Worm (Caenorhabditis elegans) whole organism, L4 larva: ENCODE results near the gene T28C12.6.

Experiments used
- ama-1 ChIP-seq: fragments of 150-350 bp; optimal IDR thresholded peaks from 2 replicates; lab custom pipeline; 2014; ENCODE audit warnings: inconsistent platforms, mixed read lengths
- arid-1 ChIP-seq: fragments of 200-800 bp; sonication (Bioruptor generic); conservative IDR thresholded peaks from 2 replicates; pipeline ENCODE4 v1.3.6; 2022; ENCODE audit warnings: missing genetic modification reagents, missing genetic modification characterization, missing compliant biosample characterization
- ceh-20 ChIP-seq: fragments of 200-800 bp; sonication (Bioruptor generic); IDR thresholded peaks from 2 replicates; pipeline ENCODE4 v1.3.6; 2022; ENCODE audit warnings: missing genetic modification reagents, missing genetic modification characterization, missing compliant biosample characterization
- ceh-82 ChIP-seq: sonication (generic microtip); optimal IDR thresholded peaks from 2 replicates; lab custom pipeline; 2017; ENCODE audit warnings: missing biosample characterization, missing genetic modification characterization
- ces-1 ChIP-seq: fragments of 150-350 bp; sonication (generic microtip); optimal IDR thresholded peaks from 4 replicates; lab custom pipeline; 2014; ENCODE audit warnings: missing biosample characterization, missing genetic modification reagents, missing genetic modification characterization
- dpl-1 ChIP-seq: fragments of 150-350 bp; optimal IDR thresholded peaks from 2 replicates; lab custom pipeline; 2014; ENCODE audit warnings: missing biosample characterization, missing genetic modification reagents, missing genetic modification characterization
- lin-13 ChIP-seq: fragments of 150-350 bp; optimal IDR thresholded peaks from 2 replicates; lab custom pipeline; 2014; ENCODE audit warnings: missing biosample characterization, missing genetic modification reagents, missing genetic modification characterization
- madf-9 ChIP-seq: fragments of 200-800 bp; sonication (Bioruptor generic); conservative IDR thresholded peaks from 2 replicates; pipeline ENCODE4 v1.3.6; 2022; ENCODE audit warnings: missing genetic modification reagents, missing genetic modification characterization, missing compliant biosample characterization
- nhr-25 ChIP-seq: sonication (generic microtip); optimal IDR thresholded peaks from 2 replicates; lab custom pipeline; 2017; ENCODE audit warnings: missing genetic modification characterization, mild to moderate bottlenecking, missing compliant biosample characterization, antibody characterized with exemption, moderate library complexity, borderline replicate concordance; ENCODE audit not compliant: insufficient read depth
- nhr-28 ChIP-seq: fragments of 150-350 bp; optimal IDR thresholded peaks from 2 replicates; lab custom pipeline; 2014; ENCODE audit warnings: missing biosample characterization, missing genetic modification characterization
- nhr-48 ChIP-seq: sonication (generic microtip); optimal IDR thresholded peaks from 2 replicates; lab custom pipeline; 2016; ENCODE audit warnings: mild to moderate bottlenecking, missing genetic modification characterization, missing compliant biosample characterization
- nhr-76 ChIP-seq: fragments of 150-350 bp; optimal IDR thresholded peaks from 2 replicates; lab custom pipeline; 2014; ENCODE audit warnings: missing biosample characterization, missing genetic modification characterization
- pqm-1 ChIP-seq: sonication (generic microtip); optimal IDR thresholded peaks from 2 replicates; lab custom pipeline; 2017; ENCODE audit warnings: missing biosample characterization, missing genetic modification characterization
- unc-62 ChIP-seq, 3 experiments: fragments of 150-350 bp in 1 of 3; sonication (generic microtip); optimal IDR thresholded peaks in 2 of 3; peaks in 1 of 3; 1 replicate in 1 of 3; 2 replicates in 2 of 3; lab custom pipeline; 2014 to 2017; ENCODE audit warnings: missing biosample characterization in 3 of 3, missing genetic modification characterization in 3 of 3, missing genetic modification reagents in 3 of 3, missing genotype in 1 of 3

- TF ChIP-seq ama-1 (lab: Kevin White, UChicago) (no peak), nhr-28 (tag; lab: Kevin White, UChicago) (no peak), madf-9 (GFP tag; lab: Robert Waterston, UW) (peak; percentile 66), nhr-76 (tag; lab: Kevin White, UChicago) (no peak), arid-1 (GFP tag; lab: Robert Waterston, UW) (peak; percentile 82), dpl-1 (no peak), ceh-20 (GFP tag; lab: Robert Waterston, UW) (no peak), ces-1 (GFP tag; lab: Kevin White, UChicago) (no peak), nhr-48 (tag; lab: Kevin White, UChicago) (peak; percentile 46), lin-13 (GFP tag; lab: Kevin White, UChicago) (peak; percentile 13), nhr-25 (tag; lab: Kevin White, UChicago) (no peak), unc-62 (GFP tag; optimal IDR thresholded peaks at IDR 0.05 in 1 of 2; lab: Kevin White, UChicago) (no peak), unc-62 (tag; optimal IDR thresholded peaks at IDR 0.05; lab: Kevin White, UChicago) (no peak), pqm-1 (tag; lab: Kevin White, UChicago) (no peak), ceh-82 (no peak)
Measured at ce11 chrV:6335226-6335625, 693 bp downstream of the T28C12.6 start.
